Worm (Caenorhabditis elegans) whole organism, L4 larva: ENCODE data around the gene gas-1.

Experiments used
- F10B5.3 ChIP-seq: sonication (generic microtip); optimal IDR thresholded peaks from 2 replicates; lab custom pipeline; 2016; ENCODE audit warnings: mild to moderate bottlenecking, missing genetic modification characterization, missing compliant biosample characterization
- T20F7.1 ChIP-seq: fragments of 200-800 bp; sonication (Bioruptor generic); optimal IDR thresholded peaks from 2 replicates; lab custom pipeline; 2018; ENCODE audit warnings: mild to moderate bottlenecking, missing genetic modification characterization, missing compliant biosample characterization
- Y5F2A.4 ChIP-seq: fragments of 200-800 bp; sonication (Bioruptor generic); optimal IDR thresholded peaks from 2 replicates; lab custom pipeline; 2018; ENCODE audit warnings: mild to moderate bottlenecking, missing genetic modification characterization, missing compliant biosample characterization
- ZK546.5 ChIP-seq, 2 experiments: sonication (generic microtip); optimal IDR thresholded peaks; 2 replicates each; lab custom pipeline; 2017; ENCODE audit warnings: missing biosample characterization in 2 of 2, missing genetic modification characterization in 2 of 2
- aha-1 ChIP-seq: fragments of 150-350 bp; peaks from one replicate; lab custom pipeline; 2014; ENCODE audit warnings: missing biosample characterization, missing genetic modification characterization
- ama-1 ChIP-seq: fragments of 150-350 bp; optimal IDR thresholded peaks from 2 replicates; lab custom pipeline; 2014; ENCODE audit warnings: inconsistent platforms, mixed read lengths
- arid-1 ChIP-seq: fragments of 200-800 bp; sonication (Bioruptor generic); conservative IDR thresholded peaks from 2 replicates; pipeline ENCODE4 v1.3.6; 2022; ENCODE audit warnings: missing genetic modification reagents, missing genetic modification characterization, missing compliant biosample characterization
- ceh-28 ChIP-seq: fragments of 150-350 bp; optimal IDR thresholded peaks from 2 replicates; lab custom pipeline; 2014; ENCODE audit warnings: missing biosample characterization, missing genetic modification reagents, missing genetic modification characterization
- ceh-44 ChIP-seq: fragments of 200-800 bp; sonication (Bioruptor generic); IDR thresholded peaks from 2 replicates; pipeline ENCODE4 v1.3.6; 2022; ENCODE audit warnings: missing genetic modification reagents, missing genetic modification characterization, missing compliant biosample characterization
- cey-2 ChIP-seq: sonication (generic microtip); optimal IDR thresholded peaks from 3 replicates; lab custom pipeline; 2017; ENCODE audit warnings: missing genetic modification characterization, mild to moderate bottlenecking, missing compliant biosample characterization, antibody characterized with exemption, borderline replicate concordance; ENCODE audit not compliant: insufficient read depth
- daf-19 ChIP-seq: fragments of 200-800 bp; sonication (Bioruptor generic); conservative IDR thresholded peaks from 2 replicates; pipeline ENCODE4 v1.3.6; 2022; ENCODE audit warnings: missing genetic modification characterization, missing compliant biosample characterization
- dmd-8 ChIP-seq: fragments of 200-800 bp; sonication (Bioruptor generic); IDR thresholded peaks from 2 replicates; pipeline ENCODE4 v1.3.6; 2022; ENCODE audit warnings: missing genetic modification characterization, missing compliant biosample characterization
- dpl-1 ChIP-seq: fragments of 150-350 bp; optimal IDR thresholded peaks from 2 replicates; lab custom pipeline; 2014; ENCODE audit warnings: missing biosample characterization, missing genetic modification reagents, missing genetic modification characterization
- egl-27 ChIP-seq: sonication (generic microtip); optimal IDR thresholded peaks from 3 replicates; lab custom pipeline; 2017; ENCODE audit warnings: missing biosample characterization, missing genetic modification reagents, missing genetic modification characterization
- fos-1 ChIP-seq: fragments of 150-350 bp; optimal IDR thresholded peaks from 2 replicates; lab custom pipeline; 2014; ENCODE audit warnings: missing biosample characterization, missing genetic modification characterization
- gei-8 ChIP-seq: fragments of 200-800 bp; sonication (Bioruptor generic); optimal IDR thresholded peaks from 2 replicates; lab custom pipeline; 2018; ENCODE audit warnings: mild to moderate bottlenecking, missing genetic modification characterization, missing compliant biosample characterization
- hlh-30 ChIP-seq: sonication (generic microtip); optimal IDR thresholded peaks from 2 replicates; lab custom pipeline; 2017; ENCODE audit warnings: antibody characterized with exemption, mild to moderate bottlenecking, missing genetic modification characterization, missing compliant biosample characterization; ENCODE audit not compliant: insufficient read depth
- hmg-1.1 ChIP-seq: fragments of 200-800 bp; sonication (Bioruptor generic); IDR thresholded peaks from 2 replicates; pipeline ENCODE4 v1.3.6; 2022; ENCODE audit warnings: missing genetic modification reagents, missing genetic modification characterization, missing compliant biosample characterization
- lim-7 ChIP-seq: fragments of 200-800 bp; sonication (Bioruptor generic); IDR thresholded peaks from 2 replicates; pipeline ENCODE4 v1.3.6; 2022; ENCODE audit warnings: missing genetic modification characterization, missing compliant biosample characterization
- lin-1 ChIP-seq: fragments of 200-800 bp; sonication (Bioruptor generic); IDR thresholded peaks from 2 replicates; pipeline ENCODE4 v1.3.6; 2022; ENCODE audit warnings: missing genetic modification reagents, missing genetic modification characterization, missing compliant biosample characterization
- lin-15B ChIP-seq: fragments of 150-350 bp; sonication (generic microtip); optimal IDR thresholded peaks from 3 replicates; lab custom pipeline; 2014; ENCODE audit warnings: missing biosample characterization, missing genetic modification characterization
- lin-39 ChIP-seq: fragments of 150-350 bp; optimal IDR thresholded peaks from 2 replicates; lab custom pipeline; 2014; ENCODE audit warnings: missing biosample characterization, missing genetic modification reagents, missing genetic modification characterization
- lsy-2 ChIP-seq, 2 experiments: fragments of 150-350 bp in 1 of 2; sonication (generic microtip) in 1 of 2; optimal IDR thresholded peaks; 2 replicates each; lab custom pipeline; 2014 to 2017; ENCODE audit warnings: missing biosample characterization in 2 of 2, missing genetic modification characterization in 2 of 2
- madf-5 ChIP-seq, 2 experiments: fragments of 200-800 bp; sonication (Bioruptor generic); IDR thresholded peaks; 2 replicates each; pipeline ENCODE4 v1.3.6; 2022; ENCODE audit warnings: missing compliant biosample characterization in 2 of 2, missing genetic modification characterization in 2 of 2
- madf-9 ChIP-seq: fragments of 200-800 bp; sonication (Bioruptor generic); conservative IDR thresholded peaks from 2 replicates; pipeline ENCODE4 v1.3.6; 2022; ENCODE audit warnings: missing genetic modification reagents, missing genetic modification characterization, missing compliant biosample characterization
- mdt-29 ChIP-seq: fragments of 200-800 bp; sonication (Bioruptor generic); IDR thresholded peaks from 2 replicates; pipeline ENCODE4 v1.3.6; 2022; ENCODE audit warnings: missing genetic modification reagents, missing genetic modification characterization, missing compliant biosample characterization
- mep-1 ChIP-seq: fragments of 150-350 bp; sonication (generic microtip); optimal IDR thresholded peaks from 3 replicates; lab custom pipeline; 2014; ENCODE audit warnings: missing biosample characterization, missing genetic modification characterization
- mes-2 ChIP-seq: sonication (generic microtip); optimal IDR thresholded peaks from 2 replicates; lab custom pipeline; 2016; ENCODE audit warnings: missing genotype, mild to moderate bottlenecking, missing genetic modification characterization, missing compliant biosample characterization; ENCODE audit not compliant: poor library complexity, severe bottlenecking
- mxl-2 ChIP-seq: fragments of 200-800 bp; sonication (Bioruptor generic); conservative IDR thresholded peaks from 2 replicates; pipeline ENCODE4 v1.3.6; 2022; ENCODE audit warnings: missing genetic modification reagents, missing genetic modification characterization, missing compliant biosample characterization
- mxl-3 ChIP-seq: fragments of 200-800 bp; sonication (Bioruptor generic); optimal IDR thresholded peaks from 2 replicates; lab custom pipeline; 2018; ENCODE audit warnings: mild to moderate bottlenecking, missing genetic modification characterization, missing compliant biosample characterization
- nhr-102 ChIP-seq: sonication (generic microtip); optimal IDR thresholded peaks from 2 replicates; lab custom pipeline; 2016; ENCODE audit warnings: mild to moderate bottlenecking, missing genetic modification characterization, moderate library complexity, missing compliant biosample characterization
- nhr-11 ChIP-seq: fragments of 150-350 bp; optimal IDR thresholded peaks from 2 replicates; lab custom pipeline; 2014; ENCODE audit warnings: missing biosample characterization, missing genetic modification characterization
- nhr-25 ChIP-seq: sonication (generic microtip); optimal IDR thresholded peaks from 2 replicates; lab custom pipeline; 2017; ENCODE audit warnings: missing genetic modification characterization, mild to moderate bottlenecking, missing compliant biosample characterization, antibody characterized with exemption, moderate library complexity, borderline replicate concordance; ENCODE audit not compliant: insufficient read depth
- nhr-41 ChIP-seq: fragments of 200-800 bp; sonication (Bioruptor generic); IDR thresholded peaks from 2 replicates; pipeline ENCODE4 v1.3.6; 2022; ENCODE audit warnings: missing genetic modification reagents, missing genetic modification characterization, missing compliant biosample characterization
- nhr-42 ChIP-seq: fragments of 200-800 bp; sonication (Bioruptor generic); IDR thresholded peaks from 2 replicates; pipeline ENCODE4 v1.3.6; 2022; ENCODE audit warnings: missing genetic modification characterization, missing compliant biosample characterization
- nhr-6 ChIP-seq: fragments of 150-350 bp; optimal IDR thresholded peaks from 2 replicates; lab custom pipeline; 2014; ENCODE audit warnings: missing biosample characterization, missing genetic modification characterization
- nhr-77 ChIP-seq: fragments of 150-350 bp; optimal IDR thresholded peaks from 2 replicates; lab custom pipeline; 2014; ENCODE audit warnings: missing biosample characterization, missing genetic modification characterization
- pha-4 ChIP-seq, 2 experiments: fragments of 150-350 bp in 1 of 2; fragments of 200-800 bp in 1 of 2; sonication (Bioruptor generic) in 1 of 2; IDR thresholded peaks in 1 of 2; optimal IDR thresholded peaks in 1 of 2; 2 replicates each; pipeline versions ENCODE4 v1.3.6 to Lab custom; 2014 to 2022; ENCODE audit warnings: missing genetic modification characterization in 2 of 2, missing genetic modification reagents in 2 of 2, missing biosample characterization in 1 of 2, missing compliant biosample characterization in 1 of 2
- rbr-2 ChIP-seq: sonication (generic microtip); optimal IDR thresholded peaks from 2 replicates; lab custom pipeline; 2016; ENCODE audit warnings: missing genotype, missing genetic modification characterization, missing compliant biosample characterization
- saeg-2 ChIP-seq: fragments of 200-800 bp; sonication (Bioruptor generic); IDR thresholded peaks from 2 replicates; pipeline ENCODE4 v1.3.6; 2022; ENCODE audit warnings: missing genetic modification reagents, missing genetic modification characterization, missing compliant biosample characterization
- set-16 ChIP-seq: fragments of 200-800 bp; sonication (Bioruptor generic); IDR thresholded peaks from 2 replicates; pipeline ENCODE4 v1.3.6; 2022; ENCODE audit warnings: missing genetic modification reagents, missing genetic modification characterization, missing compliant biosample characterization
- snpc-4 ChIP-seq: fragments of 150-350 bp; optimal IDR thresholded peaks from 2 replicates; lab custom pipeline; 2014; ENCODE audit warnings: missing biosample characterization, missing genetic modification characterization
- spr-3 ChIP-seq: fragments of 200-800 bp; sonication (Bioruptor generic); optimal IDR thresholded peaks from 2 replicates; lab custom pipeline; 2018; ENCODE audit warnings: mild to moderate bottlenecking, missing genetic modification characterization, missing compliant biosample characterization
- tra-1 ChIP-seq: fragments of 200-800 bp; sonication (Bioruptor generic); IDR thresholded peaks from 2 replicates; pipeline ENCODE4 v1.3.6; 2022; ENCODE audit warnings: missing genetic modification reagents, missing genetic modification characterization, missing compliant biosample characterization
- unc-130 ChIP-seq: sonication (generic microtip); optimal IDR thresholded peaks from 2 replicates; lab custom pipeline; 2016; ENCODE audit warnings: missing genetic modification reagents, missing genetic modification characterization, missing compliant biosample characterization
- vab-7 ChIP-seq: fragments of 200-800 bp; sonication (Bioruptor generic); IDR thresholded peaks from 2 replicates; pipeline ENCODE4 v1.3.6; 2022; ENCODE audit warnings: missing genetic modification reagents, missing genetic modification characterization, missing compliant biosample characterization
- zag-1 ChIP-seq: fragments of 150-350 bp; optimal IDR thresholded peaks from 2 replicates; lab custom pipeline; 2014; ENCODE audit warnings: missing biosample characterization, missing genetic modification characterization
- zfp-2 ChIP-seq: sonication (generic microtip); optimal IDR thresholded peaks from 2 replicates; lab custom pipeline; 2016; ENCODE audit warnings: mild to moderate bottlenecking, missing genetic modification characterization, missing compliant biosample characterization
- zip-2 ChIP-seq: fragments of 150-350 bp; optimal IDR thresholded peaks from 2 replicates; lab custom pipeline; 2014; ENCODE audit warnings: missing biosample characterization, missing genetic modification characterization

gas-1 gene

DNA sequence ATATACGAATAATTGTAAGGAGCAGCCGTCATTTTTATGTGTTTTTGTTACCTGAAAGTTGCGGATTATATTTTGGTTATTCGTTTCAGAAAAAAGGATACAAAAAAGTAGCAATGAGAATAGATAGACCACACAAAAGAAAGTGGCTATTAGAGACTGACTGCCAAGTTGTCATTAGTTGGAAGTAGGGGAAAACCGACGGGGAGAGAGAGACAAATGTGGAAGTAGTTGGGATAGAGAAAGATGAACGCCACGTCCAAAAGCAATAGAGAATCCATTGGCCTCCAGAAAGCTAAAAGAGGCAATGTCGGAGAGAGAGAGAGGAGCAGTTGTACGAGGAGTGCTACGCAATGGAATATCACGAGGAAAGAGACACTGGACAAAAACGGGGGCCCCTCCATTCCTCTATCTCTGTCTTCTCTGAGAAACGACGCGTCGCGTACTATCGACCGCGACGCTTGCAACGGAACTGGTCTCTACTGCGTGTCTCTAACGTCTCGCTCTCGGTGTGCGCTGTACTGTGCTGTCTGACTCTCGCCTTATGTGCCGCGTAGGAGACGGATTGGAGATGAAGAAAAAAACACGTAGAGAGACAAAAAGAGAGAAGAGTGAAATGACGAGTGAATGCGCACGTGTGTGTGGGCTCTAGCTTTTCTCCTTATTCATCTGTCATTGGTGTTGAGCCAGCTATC, 16.5 kb upstream of the gas-1 start, which contains the start of gene rab-14 (continued):
- TF ChIP-seq nhr-25 (tag; lab: Kevin White, UChicago) (peak; percentile 22), ceh-28 (tag; lab: Kevin White, UChicago) (peak; percentile 47), dmd-8 (GFP tag; lab: Robert Waterston, UW) (0 out of 2 replicates have a peak, but pooled peaks have one; percentile 26), spr-3 (GFP tag; lab: Kevin White, UChicago) (peak; percentile 16), mxl-3 (GFP tag; lab: Kevin White, UChicago) (peak; percentile 77), cey-2 (tag; lab: Kevin White, UChicago) (no peak), arid-1 (GFP tag; lab: Robert Waterston, UW) (peak; percentile 57), gei-8 (GFP tag; lab: Kevin White, UChicago) (no peak), tra-1 (GFP tag; lab: Robert Waterston, UW) (no peak), nhr-41 (no peak), lin-1 (GFP tag; lab: Robert Waterston, UW) (no peak), aha-1 (tag; lab: Kevin White, UChicago) (peak; percentile 84), madf-5 (GFP tag; IDR thresholded peaks at IDR 0.05; lab: Robert Waterston, UW) (no peak), hlh-30 (peak; percentile 87), nhr-77 (tag; lab: Kevin White, UChicago) (no peak), ceh-44 (0 out of 2 replicates have a peak, but pooled peaks have one; percentile 4), vab-7 (0 out of 2 replicates have a peak, but pooled peaks have one; percentile 30), nhr-6 (peak; percentile 61), lin-15B (tag; lab: Kevin White, UChicago) (no peak), unc-130 (no peak), dpl-1 (GFP tag; lab: Kevin White, UChicago) (no peak), ama-1 (lab: Kevin White, UChicago) (no peak), mep-1 (tag; lab: Kevin White, UChicago) (peak; percentile 83), zfp-2 (tag; lab: Kevin White, UChicago) (no peak), saeg-2 (GFP tag; lab: Robert Waterston, UW) (no peak), zag-1 (no peak), zip-2 (tag; lab: Kevin White, UChicago) (no peak), snpc-4 (tag; lab: Kevin White, UChicago) (no peak), mes-2 (tag; lab: Kevin White, UChicago) (peak; percentile 67), lin-39 (tag; lab: Kevin White, UChicago) (no peak), madf-9 (GFP tag; lab: Robert Waterston, UW) (peak; percentile 78), pha-4 (GFP tag; IDR thresholded peaks at IDR 0.05; lab: Robert Waterston, UW) (peak; percentile 48; the same call in 1 of the 2 replicates), pha-4 (tag; optimal IDR thresholded peaks at IDR 0.05; lab: Kevin White, UChicago) (no peak), lim-7 (GFP tag; lab: Robert Waterston, UW) (no peak), set-16 (peak; percentile 56), ZK546.5 (tag; optimal IDR thresholded peaks at IDR 0.05; lab: Kevin White, UChicago) (no peak), fos-1 (tag; lab: Kevin White, UChicago) (no peak), hmg-1.1 (GFP tag; lab: Robert Waterston, UW) (peak; percentile 87), T20F7.1 (GFP tag; lab: Kevin White, UChicago) (no peak), nhr-102 (tag; lab: Kevin White, UChicago) (no peak), egl-27 (tag; lab: Kevin White, UChicago) (no peak), mxl-2 (GFP tag; lab: Robert Waterston, UW) (no peak), nhr-11 (tag; lab: Kevin White, UChicago) (peak; percentile 55), nhr-42 (GFP tag; lab: Robert Waterston, UW) (peak; percentile 58; the same call in 1 of the 2 replicates), Y5F2A.4 (no peak), F10B5.3 (tag; lab: Kevin White, UChicago) (no peak), daf-19 (GFP tag; lab: Robert Waterston, UW) (no peak), rbr-2 (peak; percentile 76), lsy-2 (tag; optimal IDR thresholded peaks at IDR 0.05; lab: Kevin White, UChicago) (peak; percentile 58 to 69), mdt-29 (GFP tag; lab: Robert Waterston, UW) (0 out of 2 replicates have a peak, but pooled peaks have one; percentile 21)
